Worm (Caenorhabditis elegans) whole organism, L1 larva: Measurements from ENCODE around the gene piga-1.

Experiments
- nhr-76 ChIP-seq: sonication (generic microtip); optimal IDR thresholded peaks from 2 replicates; lab custom pipeline; 2017; ENCODE audit warnings: missing biosample characterization, missing genetic modification characterization
- skn-1 ChIP-seq: fragments of 150-350 bp; optimal IDR thresholded peaks from 2 replicates; lab custom pipeline; 2014; ENCODE audit warnings: missing biosample characterization, missing genetic modification characterization

DNA sequence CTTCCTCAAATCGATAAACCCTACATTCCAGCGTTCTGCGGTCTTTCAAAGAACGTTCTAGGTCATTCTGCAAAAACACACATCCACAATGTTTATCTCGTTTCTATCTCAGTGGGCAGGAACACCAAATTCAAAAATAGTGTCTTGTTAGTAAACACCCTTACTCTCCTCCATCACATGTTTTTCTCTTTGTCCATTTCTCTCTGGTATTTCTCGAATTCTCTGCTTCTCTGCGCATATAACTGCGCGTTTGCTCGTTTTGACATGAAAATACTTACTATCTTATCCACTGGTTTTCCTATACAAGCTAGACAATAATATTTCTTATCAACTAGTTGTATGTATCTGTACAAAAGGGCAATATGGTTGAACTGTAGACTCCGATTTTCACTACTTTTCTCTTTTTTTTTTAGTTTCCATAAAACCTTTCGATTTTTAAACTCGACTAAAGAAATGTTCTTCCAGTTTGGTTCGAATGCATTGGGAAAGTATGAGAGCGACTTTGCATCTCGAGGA, 10.8 kb downstream of the piga-1 start, which contains the start of gene pyr-1:
- TF ChIP-seq nhr-76 (tag; lab: Kevin White, UChicago), result no peak
- no peak for TF ChIP-seq skn-1 (tag; lab: Kevin White, UChicago)
